Worm (Caenorhabditis elegans): ENCODE data around the gene flp-24.

DNA sequence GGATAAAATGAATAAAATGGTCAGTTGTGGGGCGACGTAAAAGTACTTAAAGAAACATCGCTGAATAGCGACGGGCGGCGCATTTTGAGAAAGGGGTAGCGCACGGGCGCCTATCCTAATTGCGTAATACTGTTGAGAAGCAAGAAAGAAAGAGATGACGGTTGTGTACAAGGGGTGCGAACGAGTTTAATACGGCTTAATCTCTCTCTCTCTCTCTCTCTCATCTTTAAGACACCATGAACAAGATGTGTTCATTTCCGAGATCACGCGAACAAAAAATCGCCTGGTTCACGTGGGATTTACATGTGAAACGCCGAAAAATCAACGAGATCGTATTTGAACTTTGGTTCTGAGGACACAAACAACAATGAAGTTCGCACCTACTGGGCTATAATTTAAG, 34.8 kb downstream of the flp-24 start:
- no peak for TF ChIP-seq madf-8 (GFP tag; conservative IDR thresholded peaks at IDR 0.05)
- TF ChIP-seq ama-1 (optimal IDR thresholded peaks at IDR 0.05), result no peak
- no peak for TF ChIP-seq ama-1 (GFP tag; optimal IDR thresholded peaks at IDR 0.05)

All from whole organism, young adult.